Fruit fly (Drosophila melanogaster) whole organism, embryonic: ENCODE measurements around the gene Srr.
A peak's percentile ranks its signal among the peaks of the same experiment; 100 is the strongest.

Source experiments
- Atf3 ChIP-seq: fragments of 200-800 bp; sonication (Bioruptor generic); optimal IDR thresholded peaks from 3 replicates; lab custom pipeline; 2016; ENCODE audit warnings: missing biosample characterization, missing genetic modification characterization
- Bteb2 ChIP-seq: fragments of 200-800 bp; sonication (Bioruptor generic); optimal IDR thresholded peaks from 2 replicates; lab custom pipeline; 2016; ENCODE audit warnings: missing biosample characterization, missing genetic modification characterization
- CG10267 ChIP-seq: fragments of 200-800 bp; sonication (Bioruptor generic); optimal IDR thresholded peaks from 2 replicates; lab custom pipeline; 2018; ENCODE audit warnings: missing biosample characterization, mild to moderate bottlenecking, missing genetic modification characterization, moderate library complexity
- CG14014 ChIP-seq: fragments of 200-800 bp; sonication (Bioruptor generic); IDR thresholded peaks from 2 replicates; pipeline ENCODE4 v1.3.6; 2022; ENCODE audit warnings: missing biosample characterization, missing genetic modification characterization
- CG15269 ChIP-seq: fragments of 200-800 bp; sonication (Bioruptor generic); optimal IDR thresholded peaks from 2 replicates; lab custom pipeline; 2018; ENCODE audit warnings: missing biosample characterization, mild to moderate bottlenecking, missing genetic modification characterization, moderate library complexity
- CG1647 ChIP-seq: fragments of 200-800 bp; sonication (Bioruptor generic); optimal IDR thresholded peaks from 3 replicates; lab custom pipeline; 2016; ENCODE audit warnings: missing biosample characterization, missing genetic modification characterization
- CG17328 ChIP-seq: fragments of 200-800 bp; sonication (Bioruptor generic); IDR thresholded peaks from 2 replicates; pipeline ENCODE4 v1.3.6; 2022; ENCODE audit warnings: missing biosample characterization, missing genetic modification characterization
- CG18764 ChIP-seq: fragments of 200-800 bp; sonication (Bioruptor generic); optimal IDR thresholded peaks from 3 replicates; lab custom pipeline; 2016; ENCODE audit warnings: missing biosample characterization, missing genetic modification characterization
- CG30403 ChIP-seq: fragments of 200-800 bp; sonication (Bioruptor generic); optimal IDR thresholded peaks from 3 replicates; lab custom pipeline; 2016; ENCODE audit warnings: missing biosample characterization, missing genetic modification characterization
- CG31441 ChIP-seq: fragments of 200-800 bp; sonication (Bioruptor generic); IDR thresholded peaks from 2 replicates; pipeline ENCODE4 v1.3.6; 2022; ENCODE audit warnings: missing biosample characterization, missing genetic modification characterization
- CG32767 ChIP-seq: fragments of 200-800 bp; sonication (Bioruptor generic); IDR thresholded peaks from 2 replicates; pipeline ENCODE4 v1.3.6; 2022; ENCODE audit warnings: missing biosample characterization, missing genetic modification characterization
- CG6689 ChIP-seq: fragments of 200-800 bp; sonication (Bioruptor generic); IDR thresholded peaks from 2 replicates; pipeline ENCODE4 v1.3.6; 2022; ENCODE audit warnings: missing biosample characterization, missing genetic modification characterization
- CG7786 ChIP-seq: fragments of 200-800 bp; sonication (Bioruptor generic); optimal IDR thresholded peaks from 2 replicates; lab custom pipeline; 2016; ENCODE audit warnings: missing biosample characterization, missing genetic modification characterization
- CG8290 ChIP-seq, 3 experiments: fragments of 200-800 bp; sonication (Bioruptor generic); optimal IDR thresholded peaks; 2 replicates each; lab custom pipeline; 2016 to 2019; ENCODE audit warnings: missing biosample characterization in 3 of 3, missing genetic modification characterization in 3 of 3, mild to moderate bottlenecking in 2 of 3, moderate library complexity in 1 of 3
- CG9215 ChIP-seq: fragments of 200-800 bp; sonication (Bioruptor generic); IDR thresholded peaks from 2 replicates; pipeline ENCODE4 v1.3.6; 2022; ENCODE audit warnings: missing biosample characterization, missing genetic modification characterization
- D19A ChIP-seq: fragments of 200-800 bp; optimal IDR thresholded peaks from 3 replicates; lab custom pipeline; 2019; ENCODE audit warnings: missing biosample characterization, mild to moderate bottlenecking, missing genetic modification characterization, moderate library complexity
- Drgx ChIP-seq: fragments of 200-800 bp; sonication (Bioruptor generic); IDR thresholded peaks from 2 replicates; pipeline ENCODE4 v1.3.6; 2022; ENCODE audit warnings: missing biosample characterization, missing genetic modification characterization
- GATAe ChIP-seq: fragments of 200-800 bp; sonication (Bioruptor generic); conservative IDR thresholded peaks from 2 replicates; pipeline ENCODE4 v1.3.6; 2022; ENCODE audit warnings: missing biosample characterization, missing genetic modification characterization
- Hr51 ChIP-seq, 2 experiments: fragments of 200-800 bp; sonication (Bioruptor generic); optimal IDR thresholded peaks; 2 replicates in 1 of 2; 3 replicates in 1 of 2; lab custom pipeline; 2016 to 2018; ENCODE audit warnings: missing biosample characterization in 2 of 2, missing genetic modification characterization in 2 of 2, mild to moderate bottlenecking in 1 of 2, moderate library complexity in 1 of 2
- Hr78 ChIP-seq, 2 experiments: fragments of 200-800 bp in 1 of 2; fragments of >200 bp in 1 of 2; sonication (Bioruptor generic) in 1 of 2; optimal IDR thresholded peaks; 2 replicates each; lab custom pipeline; 2017 to 2019; ENCODE audit warnings: missing biosample characterization in 2 of 2, missing genetic modification characterization in 2 of 2, mild to moderate bottlenecking in 1 of 2, moderate library complexity in 1 of 2
- Med ChIP-seq: fragments of 200-800 bp; sonication (Bioruptor generic); peaks from one replicate; lab custom pipeline; 2016; ENCODE audit warnings: missing biosample characterization, missing genetic modification characterization, mild to moderate bottlenecking, inconsistent platforms, moderate library complexity
- Neu2 ChIP-seq: fragments of 200-800 bp; sonication (Bioruptor generic); optimal IDR thresholded peaks from 3 replicates; lab custom pipeline; 2016; ENCODE audit warnings: missing biosample characterization, missing genetic modification characterization, borderline replicate concordance
- Nf-YB ChIP-seq: fragments of 200-800 bp; sonication (Bioruptor generic); optimal IDR thresholded peaks from 3 replicates; lab custom pipeline; 2019; ENCODE audit warnings: missing biosample characterization, mild to moderate bottlenecking, missing genetic modification characterization, moderate library complexity
- Pdp1 ChIP-seq, 2 experiments: fragments of 200-800 bp; sonication (Bioruptor generic); optimal IDR thresholded peaks; 3 replicates each; lab custom pipeline; 2016; ENCODE audit warnings: missing biosample characterization in 2 of 2, missing genetic modification characterization in 2 of 2, mild to moderate bottlenecking in 1 of 2, moderate library complexity in 1 of 2
- Sin3A ChIP-seq: fragments of >200 bp; optimal IDR thresholded peaks from 2 replicates; lab custom pipeline; 2018
- Vsx1 ChIP-seq: fragments of 200-800 bp; sonication (Bioruptor generic); optimal IDR thresholded peaks from 2 replicates; lab custom pipeline; 2017; ENCODE audit warnings: missing biosample characterization, mild to moderate bottlenecking, missing genetic modification characterization, missing genetic modification reagents
- chinmo ChIP-seq: fragments of 200-800 bp; sonication (Bioruptor generic); IDR thresholded peaks from 4 replicates; pipeline ENCODE4 v1.3.6; 2022; ENCODE audit warnings: missing biosample characterization, missing genetic modification characterization; ENCODE audit not compliant: partially characterized antibody
- chm ChIP-seq: fragments of 200-800 bp; sonication (Bioruptor generic); IDR thresholded peaks from 2 replicates; pipeline ENCODE4 v1.3.6; 2022; ENCODE audit warnings: missing biosample characterization, missing genetic modification characterization
- crol ChIP-seq: fragments of 200-800 bp; sonication (Bioruptor generic); IDR thresholded peaks from 2 replicates; pipeline ENCODE4 v1.3.6; 2022; ENCODE audit warnings: missing biosample characterization, missing genetic modification characterization
- exex ChIP-seq: fragments of 200-800 bp; sonication (Bioruptor generic); optimal IDR thresholded peaks from 4 replicates; lab custom pipeline; 2018; ENCODE audit warnings: missing biosample characterization, mild to moderate bottlenecking, missing genetic modification characterization, moderate library complexity
- grn ChIP-seq: fragments of 200-800 bp; sonication (Bioruptor generic); optimal IDR thresholded peaks from 3 replicates; lab custom pipeline; 2017; ENCODE audit warnings: missing biosample characterization, missing genetic modification characterization
- kni ChIP-seq: fragments of 200-800 bp; sonication (Bioruptor generic); optimal IDR thresholded peaks from 3 replicates; lab custom pipeline; 2017; ENCODE audit warnings: mild to moderate bottlenecking, missing biosample characterization, missing genetic modification reagents, missing genetic modification characterization
- lab ChIP-seq: fragments of 200-800 bp; sonication (Bioruptor generic); optimal IDR thresholded peaks from 3 replicates; lab custom pipeline; 2017; ENCODE audit warnings: missing biosample characterization, missing genetic modification characterization, mild to moderate bottlenecking, moderate library complexity, missing genetic modification reagents
- luna ChIP-seq: fragments of 200-800 bp; sonication (Bioruptor generic); optimal IDR thresholded peaks from 2 replicates; lab custom pipeline; 2016; ENCODE audit warnings: missing biosample characterization, missing genetic modification characterization
- mirr ChIP-seq: fragments of 200-800 bp; sonication (Bioruptor generic); optimal IDR thresholded peaks from 3 replicates; lab custom pipeline; 2018; ENCODE audit warnings: missing biosample characterization, mild to moderate bottlenecking, missing genetic modification characterization
- nmo ChIP-seq: fragments of 200-800 bp; sonication (Bioruptor generic); optimal IDR thresholded peaks from 2 replicates; lab custom pipeline; 2018; ENCODE audit warnings: missing biosample characterization, mild to moderate bottlenecking, missing genetic modification characterization, moderate library complexity
- nom ChIP-seq: fragments of 200-800 bp; sonication (Bioruptor generic); optimal IDR thresholded peaks from 2 replicates; lab custom pipeline; 2017; ENCODE audit warnings: missing biosample characterization, missing genetic modification characterization, mild to moderate bottlenecking, moderate library complexity, missing genetic modification reagents
- phol ChIP-seq: fragments of 200-800 bp; sonication (Bioruptor generic); optimal IDR thresholded peaks from 3 replicates; lab custom pipeline; 2018; ENCODE audit warnings: missing biosample characterization, mild to moderate bottlenecking, missing genetic modification characterization, moderate library complexity
- salm ChIP-seq: fragments of 200-800 bp; sonication (Bioruptor generic); optimal IDR thresholded peaks from 2 replicates; lab custom pipeline; 2018; ENCODE audit warnings: missing biosample characterization, mild to moderate bottlenecking, missing genetic modification characterization
- sens ChIP-seq: fragments of 200-800 bp; sonication (Bioruptor generic); peaks from one replicate; lab custom pipeline; 2016; ENCODE audit warnings: missing biosample characterization, missing genetic modification characterization
- sim ChIP-seq: fragments of 200-800 bp; sonication (Bioruptor generic); IDR thresholded peaks from 2 replicates; pipeline ENCODE4 v1.3.6; 2022; ENCODE audit warnings: missing biosample characterization, missing genetic modification characterization
- sug ChIP-seq: fragments of 200-800 bp; optimal IDR thresholded peaks from 2 replicates; lab custom pipeline; 2019; ENCODE audit warnings: missing biosample characterization, mild to moderate bottlenecking, missing genetic modification characterization, moderate library complexity
- tgo ChIP-seq: fragments of 200-800 bp; sonication (Bioruptor generic); IDR thresholded peaks from 3 replicates; pipeline ENCODE4 v1.3.6; 2022; ENCODE audit warnings: missing biosample characterization, missing genetic modification characterization
- tx ChIP-seq: fragments of 200-800 bp; sonication (Bioruptor generic); optimal IDR thresholded peaks from 2 replicates; lab custom pipeline; 2016; ENCODE audit warnings: missing biosample characterization, missing genetic modification characterization
- zf30C ChIP-seq: fragments of 200-800 bp; sonication (Bioruptor generic); optimal IDR thresholded peaks from 3 replicates; lab custom pipeline; 2018; ENCODE audit warnings: missing biosample characterization, mild to moderate bottlenecking, missing genetic modification characterization

Gene Srr

DNA sequence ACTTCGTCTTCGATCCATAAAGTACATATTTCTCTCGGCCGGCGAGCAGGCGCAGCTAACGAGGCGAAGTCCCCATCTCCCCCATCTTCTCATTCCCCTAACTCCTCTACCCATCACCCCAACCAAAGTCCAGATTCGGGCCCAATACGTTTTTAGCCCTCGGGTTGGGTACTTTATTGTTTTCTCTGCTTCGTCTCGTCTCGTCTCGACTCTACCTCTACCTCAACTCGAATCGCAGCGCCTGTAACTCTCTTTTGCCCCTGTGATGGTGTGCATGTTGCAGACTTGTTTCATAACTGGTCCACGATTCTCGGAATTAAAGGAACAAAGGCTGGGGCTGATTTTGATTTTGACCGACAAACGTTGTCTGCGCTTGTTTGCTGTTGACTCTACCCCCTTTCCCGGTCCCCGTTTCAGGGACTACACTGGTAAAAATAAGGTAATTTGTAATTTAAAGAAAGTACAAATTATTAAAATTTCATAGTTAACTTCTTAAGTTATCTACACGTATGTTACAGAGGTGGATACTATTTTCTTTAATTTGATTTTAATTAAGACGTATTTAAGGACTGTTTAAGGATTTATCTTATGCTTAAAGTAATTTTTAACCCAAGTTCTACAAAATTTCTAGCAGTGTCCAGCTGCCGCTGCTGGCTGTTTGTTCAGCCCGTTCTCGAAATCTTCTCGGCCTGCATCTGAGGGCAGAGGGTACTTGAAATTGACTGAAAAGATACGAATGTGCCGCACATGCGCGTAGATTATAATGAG, 13.6 kb downstream of the Srr start (continued):
- TF ChIP-seq chm (peak; percentile 48; the same call in 1 of the 2 replicates), D19A (peak; percentile 81), CG6689 (GFP tag; lab: Robert Waterston, UW) (peak; percentile 61), CG1647 (GFP tag; lab: Kevin White, UChicago) (no peak), tx (GFP tag; lab: Kevin White, UChicago) (no peak), CG32767 (GFP tag; lab: Robert Waterston, UW) (no peak), CG14014 (GFP tag; lab: Robert Waterston, UW) (no peak), Hr51 (GFP tag; optimal IDR thresholded peaks at IDR 0.05; lab: Kevin White, UChicago) (peak in 1 of 2 experiments; percentile 10), Pdp1 (GFP tag; optimal IDR thresholded peaks at IDR 0.05; lab: Kevin White, UChicago) (peak; percentile 1 to 37), CG31441 (GFP tag; lab: Robert Waterston, UW) (peak; percentile 71), zf30C (GFP tag; lab: Kevin White, UChicago) (peak; percentile 95), Neu2 (GFP tag; lab: Kevin White, UChicago) (no peak), luna (GFP tag; lab: Kevin White, UChicago) (no peak), CG9215 (no peak), sim (GFP tag; lab: Robert Waterston, UW) (no peak)

DNA sequence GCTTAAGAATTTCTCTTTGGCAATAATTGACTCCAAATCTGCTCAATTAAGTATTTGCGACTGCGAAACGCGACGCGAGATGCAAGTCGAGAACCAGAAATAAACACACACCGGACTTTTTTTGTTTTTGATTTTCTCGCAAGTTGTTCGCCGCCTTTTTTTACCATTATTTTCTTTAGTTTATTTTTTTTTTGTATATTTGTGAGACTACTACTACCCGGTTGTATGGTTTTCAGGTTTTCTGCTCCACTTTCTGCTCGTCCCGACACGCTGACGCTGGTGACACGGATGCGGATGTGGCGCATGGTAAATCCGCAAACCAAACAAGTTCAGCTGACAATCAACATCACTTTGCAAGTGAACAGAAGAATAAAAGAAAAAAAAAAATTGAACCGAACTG, 15.8 kb downstream of the Srr start:
- peak; percentile 86 for TF ChIP-seq nom (GFP tag; lab: Kevin White, UChicago)
- TF ChIP-seq CG15269 (tag; lab: Kevin White, UChicago): no peak
- TF ChIP-seq CG8290 (GFP tag; optimal IDR thresholded peaks at IDR 0.05; lab: Kevin White, UChicago): no peak
- no peak for TF ChIP-seq CG8290 (tag; optimal IDR thresholded peaks at IDR 0.05; lab: Kevin White, UChicago)

DNA sequence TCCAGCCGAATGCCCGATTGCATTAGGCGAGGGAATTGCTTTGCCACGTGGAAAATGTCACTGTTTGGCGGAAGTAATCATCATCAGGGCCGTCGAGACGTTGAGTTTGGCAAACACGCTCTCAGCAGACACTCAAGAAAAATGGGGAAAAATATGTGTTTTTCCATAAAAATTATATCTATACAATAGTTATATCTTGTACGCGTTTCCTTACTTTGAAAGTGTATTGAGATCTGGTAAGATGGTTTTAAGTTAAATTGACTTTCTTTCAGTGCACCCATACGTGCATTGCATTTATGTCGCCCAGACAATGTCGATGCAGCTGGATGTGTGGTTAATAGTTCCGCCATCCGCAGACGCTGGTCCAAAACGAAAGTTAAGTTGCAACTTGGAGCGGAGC, 20.8 kb downstream of the Srr start:
- TF ChIP-seq Drgx (peak; percentile 47), tgo (GFP tag; lab: Robert Waterston, UW) (no peak), Hr78 (GFP tag; optimal IDR thresholded peaks at IDR 0.05; lab: Kevin White, UChicago) (no peak), CG30403 (GFP tag; lab: Kevin White, UChicago) (no peak), sens (GFP tag; lab: Kevin White, UChicago) (peak; percentile 38), CG17328 (peak; percentile 22; the same call in 1 of the 2 replicates), Bteb2 (GFP tag; lab: Kevin White, UChicago) (no peak), phol (tag; lab: Kevin White, UChicago) (no peak), CG10267 (tag; lab: Kevin White, UChicago) (no peak), salm (tag; lab: Kevin White, UChicago) (no peak), CG6689 (GFP tag; lab: Robert Waterston, UW) (0 out of 2 replicates have a peak, but pooled peaks have one; percentile 12), nmo (GFP tag; lab: Kevin White, UChicago) (no peak), CG18764 (GFP tag; lab: Kevin White, UChicago) (no peak)

DNA sequence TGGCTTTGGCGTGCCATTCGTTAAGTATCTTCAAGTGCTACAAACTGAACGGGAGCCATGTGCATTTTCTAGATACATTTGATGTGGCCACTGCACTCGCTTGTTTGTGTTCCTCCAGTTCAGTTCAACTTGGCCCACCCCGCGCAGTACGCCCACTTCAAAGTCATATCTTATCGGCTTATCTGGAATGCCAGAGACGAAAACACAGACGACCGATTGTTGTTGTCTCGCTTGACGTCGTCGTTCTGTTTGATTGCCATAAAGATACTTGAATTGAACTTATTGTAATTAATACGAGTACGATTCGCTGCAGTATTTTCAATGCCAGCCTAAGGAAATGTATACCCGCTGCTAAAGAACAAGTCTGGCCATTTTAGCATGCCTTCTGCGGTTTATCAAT, 22.4 kb downstream of the Srr start:
- TF ChIP-seq CG7786 (GFP tag; lab: Kevin White, UChicago): no peak
- peak; percentile 3 for TF ChIP-seq lab
- TF ChIP-seq chinmo (GFP tag; lab: Robert Waterston, UW): 0 out of 4 replicates have a peak, but pooled peaks have one; percentile 32
- peak; percentile 90 for TF ChIP-seq grn (GFP tag; lab: Kevin White, UChicago)
- TF ChIP-seq crol (GFP tag; lab: Robert Waterston, UW): peak; percentile 29; the same call in 1 of the 2 replicates
- peak; percentile 44 for TF ChIP-seq mirr (GFP tag; lab: Kevin White, UChicago)
- no peak for TF ChIP-seq Sin3A
- TF ChIP-seq GATAe: peak; percentile 69
- peak; percentile 13 for TF ChIP-seq Vsx1
- TF ChIP-seq Med (GFP tag; lab: Kevin White, UChicago): peak; percentile 20
- TF ChIP-seq exex: peak; percentile 56
- no peak for TF ChIP-seq Atf3 (GFP tag; lab: Kevin White, UChicago)
- no peak for TF ChIP-seq Nf-YB (GFP tag; lab: Kevin White, UChicago)
- peak; percentile 31 for TF ChIP-seq sug (tag; lab: Kevin White, UChicago)
- no peak for TF ChIP-seq kni (GFP tag; lab: Kevin White, UChicago)
